Fruit fly (Drosophila melanogaster) whole organism, pupa: ENCODE measurements around the gene CG3982.

ENCODE experiments used
- CG10348 ChIP-seq: fragments of 200-800 bp; sonication (Bioruptor generic); IDR thresholded peaks from 2 replicates; pipeline ENCODE4 v1.3.6; 2022; ENCODE audit warnings: missing biosample characterization, missing genetic modification characterization
- CG12605 ChIP-seq: fragments of 200-800 bp; sonication (Bioruptor generic); IDR thresholded peaks from 2 replicates; pipeline ENCODE4 v1.3.6; 2022; ENCODE audit warnings: missing biosample characterization, missing genetic modification characterization
- CG13204 ChIP-seq: fragments of 200-800 bp; sonication (Bioruptor generic); optimal IDR thresholded peaks from 2 replicates; lab custom pipeline; 2018; ENCODE audit warnings: missing biosample characterization, mild to moderate bottlenecking, missing genetic modification characterization, moderate library complexity
- CG14655 ChIP-seq: fragments of 200-800 bp; sonication (Bioruptor generic); optimal IDR thresholded peaks from 3 replicates; lab custom pipeline; 2017; ENCODE audit warnings: mild to moderate bottlenecking, missing biosample characterization, missing genetic modification reagents, missing genetic modification characterization
- CG15710 ChIP-seq: fragments of 200-800 bp; sonication (Bioruptor generic); optimal IDR thresholded peaks from 2 replicates; lab custom pipeline; 2018; ENCODE audit warnings: missing biosample characterization, mild to moderate bottlenecking, missing genetic modification characterization, moderate library complexity
- CG17806 ChIP-seq: fragments of 200-800 bp; sonication (Bioruptor generic); optimal IDR thresholded peaks from 2 replicates; lab custom pipeline; 2018; ENCODE audit warnings: missing biosample characterization, mild to moderate bottlenecking, missing genetic modification characterization, moderate library complexity
- CG32121 ChIP-seq: fragments of 200-800 bp; sonication (Bioruptor generic); IDR thresholded peaks from 2 replicates; pipeline ENCODE4 v1.3.6; 2022; ENCODE audit warnings: missing biosample characterization, missing genetic modification characterization
- CG34367 ChIP-seq: fragments of 200-800 bp; sonication (Bioruptor generic); optimal IDR thresholded peaks from 2 replicates; lab custom pipeline; 2018; ENCODE audit warnings: missing biosample characterization, mild to moderate bottlenecking, missing genetic modification characterization
- CG4496 ChIP-seq: fragments of 200-800 bp; sonication (Bioruptor generic); IDR thresholded peaks from 3 replicates; pipeline ENCODE4 v1.3.6; 2022; ENCODE audit warnings: missing biosample characterization, missing genetic modification characterization
- CG8159 ChIP-seq: fragments of 200-800 bp; sonication (Bioruptor generic); optimal IDR thresholded peaks from 3 replicates; lab custom pipeline; 2018; ENCODE audit warnings: missing biosample characterization, mild to moderate bottlenecking, missing genetic modification characterization, moderate library complexity
- CG8301 ChIP-seq: fragments of 200-800 bp; sonication (Bioruptor generic); optimal IDR thresholded peaks from 2 replicates; lab custom pipeline; 2018; ENCODE audit warnings: missing biosample characterization, mild to moderate bottlenecking, missing genetic modification characterization
- CG9948 ChIP-seq: fragments of 200-800 bp; sonication (Bioruptor generic); optimal IDR thresholded peaks from 2 replicates; lab custom pipeline; 2018; ENCODE audit warnings: missing biosample characterization, mild to moderate bottlenecking, missing genetic modification characterization, moderate library complexity
- D1 ChIP-seq: fragments of 200-800 bp; sonication (Bioruptor generic); optimal IDR thresholded peaks from 2 replicates; lab custom pipeline; 2018; ENCODE audit warnings: missing biosample characterization, mild to moderate bottlenecking, missing genetic modification characterization, moderate library complexity
- EcR ChIP-seq: fragments of 200-800 bp; sonication (Bioruptor generic); optimal IDR thresholded peaks from 3 replicates; lab custom pipeline; 2019; ENCODE audit warnings: missing biosample characterization, missing genetic modification characterization, mild to moderate bottlenecking, moderate library complexity, missing genetic modification reagents
- Ets98B ChIP-seq: fragments of 200-800 bp; sonication (Bioruptor generic); IDR thresholded peaks from 2 replicates; pipeline ENCODE4 v1.3.6; 2022; ENCODE audit warnings: missing biosample characterization, missing genetic modification characterization
- Pif1A ChIP-seq: fragments of 200-800 bp; sonication (Bioruptor generic); optimal IDR thresholded peaks from 3 replicates; lab custom pipeline; 2016; ENCODE audit warnings: missing biosample characterization, missing genetic modification characterization
- Pif1B ChIP-seq: fragments of 200-800 bp; sonication (Bioruptor generic); optimal IDR thresholded peaks from 3 replicates; lab custom pipeline; 2016; ENCODE audit warnings: missing biosample characterization, missing genetic modification characterization
- Snoo ChIP-seq: fragments of 200-800 bp; sonication (Bioruptor generic); optimal IDR thresholded peaks from 3 replicates; lab custom pipeline; 2017; ENCODE audit warnings: missing biosample characterization, mild to moderate bottlenecking, missing genetic modification characterization, inconsistent platforms
- fd96Ca ChIP-seq: fragments of 200-800 bp; sonication (Bioruptor generic); IDR thresholded peaks from 3 replicates; pipeline ENCODE4 v1.3.6; 2022; ENCODE audit warnings: missing biosample characterization, missing genetic modification characterization
- gl ChIP-seq: fragments of 200-800 bp; sonication (Bioruptor generic); optimal IDR thresholded peaks from 2 replicates; lab custom pipeline; 2018; ENCODE audit warnings: missing biosample characterization, mild to moderate bottlenecking, missing genetic modification characterization
- rn ChIP-seq: fragments of 200-800 bp; sonication (Bioruptor generic); IDR thresholded peaks from 2 replicates; pipeline ENCODE4 v1.3.6; 2022; ENCODE audit warnings: missing biosample characterization, missing genetic modification characterization

CG3982 gene

DNA sequence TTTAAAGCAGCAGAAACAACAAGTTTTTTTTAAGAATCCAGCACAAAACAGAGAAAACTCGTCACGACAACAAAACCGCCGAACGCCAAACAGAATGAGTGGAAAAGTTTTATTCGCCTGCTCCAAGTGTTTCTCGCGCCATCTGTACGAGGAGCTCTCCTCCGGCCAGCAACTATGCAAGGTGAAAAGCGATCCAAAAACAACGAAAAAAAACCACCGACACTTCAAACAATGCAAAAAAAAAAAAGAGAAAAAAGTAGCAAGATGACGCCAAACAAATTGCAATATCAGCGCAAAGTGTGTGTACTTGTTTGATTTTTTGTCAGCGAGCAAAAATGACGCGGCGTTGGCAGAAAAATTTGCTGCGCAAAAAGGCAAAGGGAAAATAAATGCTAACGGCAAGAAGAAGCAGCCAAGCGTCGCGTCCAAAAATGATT, 49.7 kb downstream of the CG3982 start:
- TF ChIP-seq CG15710 (tag; lab: Kevin White, UChicago) (peak; percentile 46), gl (peak; percentile 66), Pif1B (GFP tag; lab: Kevin White, UChicago) (peak; percentile 53), CG4496 (GFP tag; lab: Robert Waterston, UW) (peak; percentile 73; the same call in 2 of the 3 replicates), rn (GFP tag; lab: Robert Waterston, UW) (no peak), CG17806 (peak; percentile 29), CG34367 (tag; lab: Kevin White, UChicago) (peak; percentile 58), CG13204 (GFP tag; lab: Kevin White, UChicago) (peak; percentile 47), CG12605 (GFP tag; lab: Robert Waterston, UW) (peak; percentile 84), CG32121 (GFP tag; lab: Robert Waterston, UW) (peak; percentile 19; the same call in 1 of the 2 replicates), CG8301 (tag; lab: Kevin White, UChicago) (peak; percentile 51), D1 (no peak), CG9948 (tag; lab: Kevin White, UChicago) (peak; percentile 19), Pif1A (peak; percentile 66), Snoo (no peak), CG8159 (tag; lab: Kevin White, UChicago) (peak; percentile 53), Ets98B (GFP tag; lab: Robert Waterston, UW) (peak; percentile 67; the same call in 1 of the 2 replicates), CG10348 (GFP tag; lab: Robert Waterston, UW) (no peak), EcR (GFP tag; lab: Kevin White, UChicago) (peak; percentile 3), fd96Ca (GFP tag; lab: Robert Waterston, UW) (peak; percentile 72; the same call in 1 of the 3 replicates), CG14655 (GFP tag; lab: Kevin White, UChicago) (no peak)

DNA sequence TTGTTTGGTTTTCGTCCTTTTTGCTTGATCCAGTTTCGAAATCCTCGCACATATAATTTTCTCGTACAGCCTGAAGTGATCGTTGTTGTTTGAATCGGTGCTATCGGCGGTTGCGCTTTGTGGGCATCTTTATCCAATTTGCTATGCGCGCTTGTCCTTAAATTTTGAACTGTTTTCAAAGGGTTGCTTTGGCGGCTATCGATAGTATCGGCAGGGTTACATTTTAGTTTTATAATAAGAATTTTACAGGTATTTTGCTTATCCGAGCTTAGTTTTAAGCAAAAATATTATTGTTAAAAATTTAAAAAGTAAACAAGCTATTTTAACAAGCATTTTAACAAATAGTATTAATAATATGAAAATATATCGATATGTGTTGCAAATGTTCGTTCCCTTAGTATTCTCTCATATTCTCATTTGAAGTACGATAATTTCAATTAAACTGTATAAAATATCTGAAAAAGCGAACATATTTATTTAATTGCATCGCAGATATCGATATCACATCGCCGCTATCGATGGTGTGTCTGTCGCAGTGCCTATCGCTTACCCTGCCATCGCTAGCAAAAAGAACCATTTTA, 50.2 kb downstream of the CG3982 start, which contains the start of the genes Klp67A and CG4452:
Gene Klp67A, minus strand, starts transcription at position 197 of the 581 bp plus-strand sequence.
Gene CG4452, plus strand, starts transcription at position 528 of the 581 bp plus-strand sequence.
- no peak for TF ChIP-seq CG8301 (tag; lab: Kevin White, UChicago)
- no peak for TF ChIP-seq CG32121 (GFP tag; lab: Robert Waterston, UW)
- TF ChIP-seq Pif1B (GFP tag; lab: Kevin White, UChicago) = no peak
- TF ChIP-seq rn (GFP tag; lab: Robert Waterston, UW) = no peak
- no peak for TF ChIP-seq CG14655 (GFP tag; lab: Kevin White, UChicago)
- TF ChIP-seq CG15710 (tag; lab: Kevin White, UChicago) = no peak
- TF ChIP-seq CG10348 (GFP tag; lab: Robert Waterston, UW) = no peak
- no peak for TF ChIP-seq CG13204 (GFP tag; lab: Kevin White, UChicago)
- TF ChIP-seq Ets98B (GFP tag; lab: Robert Waterston, UW) = no peak
- TF ChIP-seq Snoo = no peak
- no peak for TF ChIP-seq CG8159 (tag; lab: Kevin White, UChicago)
- TF ChIP-seq D1 = no peak
- no peak for TF ChIP-seq fd96Ca (GFP tag; lab: Robert Waterston, UW)
- no peak for TF ChIP-seq CG9948 (tag; lab: Kevin White, UChicago)
- no peak for TF ChIP-seq CG17806
- TF ChIP-seq, all 21 proteins: peak for 0
